Worm (Caenorhabditis elegans): Measurements from ENCODE around the gene his-24.

DNA sequence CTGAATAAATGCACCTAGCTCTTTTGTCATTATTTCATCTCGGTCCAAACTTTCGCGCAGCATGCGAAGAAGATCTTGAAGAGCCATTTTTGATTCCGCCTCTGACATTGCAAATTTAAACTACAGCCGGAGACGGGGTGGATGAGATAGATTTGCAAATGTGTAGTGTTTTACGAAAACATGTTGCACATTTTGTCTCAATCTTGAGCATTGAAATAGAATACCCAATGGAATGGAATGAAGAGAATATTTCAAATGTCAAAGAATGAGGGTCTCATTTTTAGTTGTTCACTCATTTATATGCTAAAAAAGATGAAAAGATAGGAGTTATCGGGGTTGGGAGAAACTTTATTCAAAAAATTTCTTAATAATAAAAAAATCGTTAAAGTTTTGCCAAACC, 34.5 kb upstream of the his-24 start, which contains the start of gene Y66C5A.1:
- TF ChIP-seq skn-1 (tag; optimal IDR thresholded peaks at IDR 0.05), result no peak
- TF ChIP-seq aly-2 (tag; optimal IDR thresholded peaks at IDR 0.05), result no peak
- TF ChIP-seq nhr-67 (tag; optimal IDR thresholded peaks at IDR 0.05), result no peak
- TF ChIP-seq zag-1 (tag; optimal IDR thresholded peaks at IDR 0.05), result no peak
- no peak for TF ChIP-seq nhr-28 (tag; optimal IDR thresholded peaks at IDR 0.05)
